Worm (Caenorhabditis elegans): ENCODE results near the gene sqv-3.
A peak's percentile ranks its signal among the peaks of the same experiment; 100 is the strongest.

The sqv-3 gene

ce11 chrIII:9765465-9765900 lies 14.7 kb downstream of the sqv-3 start (continued):
- no peak for TF ChIP-seq tlp-1 (tag; optimal IDR thresholded peaks at IDR 0.05)
- peak; percentile 98 for TF ChIP-seq nhr-19 (GFP tag; conservative IDR thresholded peaks at IDR 0.05)
- TF ChIP-seq lin-39 (tag; optimal IDR thresholded peaks at IDR 0.05) = peak; percentile 84
- TF ChIP-seq efl-3 (GFP tag; optimal IDR thresholded peaks at IDR 0.05) = peak; percentile 87
- peak; percentile 69 for TF ChIP-seq nhr-12 (tag; optimal IDR thresholded peaks at IDR 0.05)
- TF ChIP-seq C34B4.2 (tag; optimal IDR thresholded peaks at IDR 0.05) = peak; percentile 43
- peak; percentile 89 for TF ChIP-seq fos-1 (tag; optimal IDR thresholded peaks at IDR 0.05)
- peak; percentile 68 for TF ChIP-seq aha-1 (tag; optimal IDR thresholded peaks at IDR 0.05)
- peak; percentile 95 for TF ChIP-seq zip-4 (GFP tag; optimal IDR thresholded peaks at IDR 0.05)
- no peak for TF ChIP-seq blmp-1 (tag; optimal IDR thresholded peaks at IDR 0.05)
- no peak for TF ChIP-seq ces-1 (GFP tag; optimal IDR thresholded peaks at IDR 0.05)
- peak; percentile 22 for TF ChIP-seq ceh-90 (tag; optimal IDR thresholded peaks at IDR 0.05)
- peak; percentile 96 for TF ChIP-seq lin-13 (GFP tag; optimal IDR thresholded peaks at IDR 0.05)
- peak; percentile 85 for TF ChIP-seq zag-1 (tag; optimal IDR thresholded peaks at IDR 0.05)
- peak; percentile 77 to 86 (median 85) for TF ChIP-seq dpl-1 (GFP tag; optimal IDR thresholded peaks at IDR 0.05)
- no peak for TF ChIP-seq Y116A8C.19 (tag; optimal IDR thresholded peaks at IDR 0.05; ENCODE audit: borderline replicate concordance)
- peak; percentile 86 for TF ChIP-seq mef-2 (tag; optimal IDR thresholded peaks at IDR 0.05)
- no peak for TF ChIP-seq unc-30 (tag; optimal IDR thresholded peaks at IDR 0.05)
- TF ChIP-seq pax-3 (tag; optimal IDR thresholded peaks at IDR 0.05) = peak; percentile 98
- peak; percentile 92 for TF ChIP-seq sox-4 (tag; optimal IDR thresholded peaks at IDR 0.05)
- TF ChIP-seq egl-13 (tag; optimal IDR thresholded peaks at IDR 0.05) = peak; percentile 97
- no peak for TF ChIP-seq ets-5 (GFP tag; IDR thresholded peaks at IDR 0.05)
- peak; percentile 95 for TF ChIP-seq mab-9 (GFP tag; IDR thresholded peaks at IDR 0.05)
- no peak for TF ChIP-seq nhr-76 (tag; optimal IDR thresholded peaks at IDR 0.05)
- TF ChIP-seq fkh-8 (tag; optimal IDR thresholded peaks at IDR 0.05) = peak; percentile 99
- peak in 5 of 6 experiments; percentile 38 to 93 (median 75) for TF ChIP-seq elt-3 (tag; optimal IDR thresholded peaks at IDR 0.05)
- no peak for TF ChIP-seq hlh-17 (GFP tag; optimal IDR thresholded peaks at IDR 0.05; ENCODE audit: borderline replicate concordance)
- peak; percentile 98 for TF ChIP-seq mep-1 (tag; optimal IDR thresholded peaks at IDR 0.05)
- peak; percentile 98 for TF ChIP-seq grh-1 (GFP tag; IDR thresholded peaks at IDR 0.05)
- no peak for TF ChIP-seq alr-1 (tag; optimal IDR thresholded peaks at IDR 0.05; ENCODE audit: borderline replicate concordance)
- TF ChIP-seq ama-1 (optimal IDR thresholded peaks at IDR 0.05) = peak; percentile 98
- TF ChIP-seq tbx-2 (tag; optimal IDR thresholded peaks at IDR 0.05) = peak; percentile 99
- TF ChIP-seq nhr-85 (tag) = peak; percentile 99
- TF ChIP-seq nhr-71 (tag; optimal IDR thresholded peaks at IDR 0.05) = peak; percentile 100
- peak in 1 of 2 experiments; percentile 24 for TF ChIP-seq egl-27 (tag; optimal IDR thresholded peaks at IDR 0.05)
- TF ChIP-seq fkh-10 (GFP tag; optimal IDR thresholded peaks at IDR 0.05) = peak; percentile 94
- peak; percentile 99 for TF ChIP-seq unc-86 (tag; optimal IDR thresholded peaks at IDR 0.05)
- TF ChIP-seq C16A3.4 (tag; optimal IDR thresholded peaks at IDR 0.05) = peak; percentile 98
- TF ChIP-seq F16B12.6 (tag; optimal IDR thresholded peaks at IDR 0.05) = peak; percentile 57
- peak; percentile 98 for TF ChIP-seq isw-1 (GFP tag; IDR thresholded peaks at IDR 0.05)
- TF ChIP-seq ceh-82 (tag; optimal IDR thresholded peaks at IDR 0.05) = peak; percentile 90 to 98 (median 97)
- no peak for TF ChIP-seq nhr-28 (tag; optimal IDR thresholded peaks at IDR 0.05)

- no peak for TF ChIP-seq ceh-90 (tag; optimal IDR thresholded peaks at IDR 0.05)
- TF ChIP-seq aly-2 (tag; optimal IDR thresholded peaks at IDR 0.05) = no peak
- TF ChIP-seq nhr-77 (tag; optimal IDR thresholded peaks at IDR 0.05) = no peak
- no peak for TF ChIP-seq nhr-20 (tag; optimal IDR thresholded peaks at IDR 0.05)
- TF ChIP-seq elt-2 (tag; optimal IDR thresholded peaks at IDR 0.05) = no peak
- no peak for TF ChIP-seq fkh-10 (GFP tag; optimal IDR thresholded peaks at IDR 0.05)
- no peak for TF ChIP-seq xbp-1 (tag; optimal IDR thresholded peaks at IDR 0.05)
- no peak for TF ChIP-seq pag-3 (tag; optimal IDR thresholded peaks at IDR 0.05; ENCODE audit: borderline replicate concordance, insufficient read depth)
- TF ChIP-seq irx-1 (tag; optimal IDR thresholded peaks at IDR 0.05) = no peak
These were observed 15.4 kb downstream of the sqv-3 start for ce11 chrIII:9764718-9765117.

Data from whole organism, L1 larva.